Fruit fly (Drosophila melanogaster) whole organism, larva: ENCODE measurements around the gene CG34426.

Source experiments
- noc ChIP-seq: fragments of 200-800 bp; sonication (Bioruptor generic); optimal IDR thresholded peaks from 3 replicates; lab custom pipeline; 2019; ENCODE audit warnings: missing biosample characterization, mild to moderate bottlenecking, missing genetic modification characterization, moderate library complexity

CG34426 gene

dm6 chr3L:8824403-8825029 is 22.3 kb downstream of the CG34426 start:
- TF ChIP-seq noc (tag; lab: Kevin White, UChicago), result no peak

dm6 chr3L:8825030-8825407 is 22.8 kb downstream of the CG34426 start:
- no peak for TF ChIP-seq noc (tag; lab: Kevin White, UChicago)

dm6 chr3L:8825560-8825959 is 23.3 kb downstream of the CG34426 start:
- no peak for TF ChIP-seq noc (tag; lab: Kevin White, UChicago)

- no peak for TF ChIP-seq noc (tag; lab: Kevin White, UChicago)
Measured at dm6 chr3L:8826038-8826437, 23.8 kb downstream of the CG34426 start.

dm6 chr3L:8827133-8827867 is 25.0 kb downstream of the CG34426 start, which contains the start of gene dally:
Gene dally, plus strand, starts transcription at chr3L:8827505.
- peak; percentile 30 for TF ChIP-seq noc (tag; lab: Kevin White, UChicago)

- no peak for TF ChIP-seq noc (tag; lab: Kevin White, UChicago)
Measured at dm6 chr3L:8827868-8828159, 25.6 kb downstream of the CG34426 start.

- TF ChIP-seq noc (tag; lab: Kevin White, UChicago), result no peak
Measured at dm6 chr3L:8829572-8829971, 27.3 kb downstream of the CG34426 start.

- no peak for TF ChIP-seq noc (tag; lab: Kevin White, UChicago)
Measured at dm6 chr3L:8830017-8830702, 27.9 kb downstream of the CG34426 start.

- no peak for TF ChIP-seq noc (tag; lab: Kevin White, UChicago)
Measured at dm6 chr3L:8830954-8831353, 28.7 kb downstream of the CG34426 start.

dm6 chr3L:8832737-8833466 is 30.6 kb downstream of the CG34426 start:
- TF ChIP-seq noc (tag; lab: Kevin White, UChicago), result no peak

- no peak for TF ChIP-seq noc (tag; lab: Kevin White, UChicago)
Measured at dm6 chr3L:8833467-8833802, 31.2 kb downstream of the CG34426 start.

dm6 chr3L:8834486-8834885 is 32.2 kb downstream of the CG34426 start:
- no peak for TF ChIP-seq noc (tag; lab: Kevin White, UChicago)

dm6 chr3L:8834886-8835285 is 32.6 kb downstream of the CG34426 start:
- TF ChIP-seq noc (tag; lab: Kevin White, UChicago), result peak; percentile 47

- TF ChIP-seq noc (tag; lab: Kevin White, UChicago), result no peak
Measured at dm6 chr3L:8835441-8835840, 33.2 kb downstream of the CG34426 start.

- TF ChIP-seq noc (tag; lab: Kevin White, UChicago), result no peak
Measured at dm6 chr3L:8836162-8836561, 33.9 kb downstream of the CG34426 start, which contains the start of gene CG32026. Gene CG32026, plus strand, starts transcription at chr3L:8836462.

dm6 chr3L:8839130-8839529 is 36.9 kb downstream of the CG34426 start:
- TF ChIP-seq noc (tag; lab: Kevin White, UChicago), result no peak
